Worm (Caenorhabditis elegans) whole organism, mixed stage, embryonic: ENCODE measurements around the gene F02E8.4.

Experiments
- M03D4.4 ChIP-seq: sonication (generic microtip); optimal IDR thresholded peaks from 2 replicates; lab custom pipeline; 2017; ENCODE audit warnings: mild to moderate bottlenecking, missing genetic modification characterization, missing compliant biosample characterization
- blmp-1 ChIP-seq: fragments of 150-350 bp; optimal IDR thresholded peaks from 2 replicates; lab custom pipeline; 2014; ENCODE audit warnings: missing biosample characterization, missing genetic modification characterization
- ceh-39 ChIP-seq: fragments of 150-350 bp; optimal IDR thresholded peaks from 2 replicates; lab custom pipeline; 2014; ENCODE audit warnings: missing biosample characterization, missing genetic modification characterization
- ceh-43 ChIP-seq: fragments of 200-800 bp; sonication (Bioruptor generic); optimal IDR thresholded peaks from 2 replicates; lab custom pipeline; 2018; ENCODE audit warnings: mild to moderate bottlenecking, missing genetic modification characterization, moderate library complexity, missing compliant biosample characterization
- ceh-83 ChIP-seq: fragments of 200-800 bp; sonication (Bioruptor generic); optimal IDR thresholded peaks from 2 replicates; lab custom pipeline; 2018; ENCODE audit warnings: mild to moderate bottlenecking, missing genetic modification characterization, missing compliant biosample characterization
- ces-1 ChIP-seq: fragments of 150-350 bp; optimal IDR thresholded peaks from 2 replicates; lab custom pipeline; 2014; ENCODE audit warnings: missing biosample characterization, missing genetic modification reagents, missing genetic modification characterization
- cnd-1 ChIP-seq: fragments of 200-800 bp; sonication (Bioruptor generic); optimal IDR thresholded peaks from 2 replicates; lab custom pipeline; 2018; ENCODE audit warnings: mild to moderate bottlenecking, missing genetic modification characterization, missing compliant biosample characterization
- drap-1 ChIP-seq: fragments of 200-800 bp; sonication (Bioruptor generic); optimal IDR thresholded peaks from 3 replicates; lab custom pipeline; 2018; ENCODE audit warnings: mild to moderate bottlenecking, missing genetic modification characterization, missing compliant biosample characterization
- elt-1 ChIP-seq: sonication (generic microtip); optimal IDR thresholded peaks from 2 replicates; lab custom pipeline; 2017; ENCODE audit warnings: missing genetic modification characterization, mild to moderate bottlenecking, missing compliant biosample characterization, antibody characterized with exemption, moderate library complexity, borderline replicate concordance; ENCODE audit not compliant: insufficient read depth
- elt-3 ChIP-seq: fragments of 150-350 bp; optimal IDR thresholded peaks from 2 replicates; lab custom pipeline; 2014; ENCODE audit warnings: missing biosample characterization, missing genetic modification characterization
- flh-1 ChIP-seq: fragments of 200-800 bp; sonication (Bioruptor generic); optimal IDR thresholded peaks from 2 replicates; lab custom pipeline; 2018; ENCODE audit warnings: mild to moderate bottlenecking, missing genetic modification characterization, moderate library complexity, missing compliant biosample characterization
- hlh-1 ChIP-seq: fragments of 150-350 bp; optimal IDR thresholded peaks from 2 replicates; lab custom pipeline; 2014; ENCODE audit warnings: missing biosample characterization, missing genetic modification reagents, missing genetic modification characterization
- lin-13 ChIP-seq: fragments of 150-350 bp; optimal IDR thresholded peaks from 2 replicates; lab custom pipeline; 2014; ENCODE audit warnings: missing biosample characterization, missing genetic modification characterization
- lin-32 ChIP-seq: fragments of 200-800 bp; sonication (Bioruptor generic); optimal IDR thresholded peaks from 2 replicates; lab custom pipeline; 2018; ENCODE audit warnings: mild to moderate bottlenecking, missing genetic modification characterization, missing compliant biosample characterization
- lsy-2 ChIP-seq: fragments of 150-350 bp; optimal IDR thresholded peaks from 2 replicates; lab custom pipeline; 2014; ENCODE audit warnings: missing biosample characterization, missing genetic modification characterization
- mab-5 ChIP-seq: fragments of 150-350 bp; optimal IDR thresholded peaks from 2 replicates; lab custom pipeline; 2014; ENCODE audit warnings: missing biosample characterization, missing genetic modification characterization
- mep-1 ChIP-seq: fragments of 150-350 bp; optimal IDR thresholded peaks from 2 replicates; lab custom pipeline; 2017; ENCODE audit warnings: missing biosample characterization, missing genetic modification reagents, missing genetic modification characterization, inconsistent platforms
- mls-2 ChIP-seq: sonication (generic microtip); optimal IDR thresholded peaks from 2 replicates; lab custom pipeline; 2016; ENCODE audit warnings: mild to moderate bottlenecking, missing genetic modification characterization, moderate library complexity, missing compliant biosample characterization
- nhr-12 ChIP-seq: fragments of 150-350 bp; optimal IDR thresholded peaks from 2 replicates; lab custom pipeline; 2014; ENCODE audit warnings: missing biosample characterization, missing genetic modification characterization
- nhr-2 ChIP-seq: fragments of 150-350 bp; optimal IDR thresholded peaks from 2 replicates; lab custom pipeline; 2014; ENCODE audit warnings: missing biosample characterization, missing genetic modification characterization
- nhr-28 ChIP-seq: fragments of 150-350 bp; optimal IDR thresholded peaks from 2 replicates; lab custom pipeline; 2014; ENCODE audit warnings: missing biosample characterization, missing genetic modification characterization
- nhr-76 ChIP-seq: sonication (generic microtip); optimal IDR thresholded peaks from 2 replicates; lab custom pipeline; 2017; ENCODE audit warnings: missing biosample characterization, missing genetic modification characterization
- pha-4 ChIP-seq: fragments of 150-350 bp; optimal IDR thresholded peaks from 2 replicates; lab custom pipeline; 2018; ENCODE audit warnings: missing biosample characterization, missing genetic modification reagents, missing genetic modification characterization
- sem-2 ChIP-seq: fragments of 200-800 bp; sonication (Bioruptor generic); optimal IDR thresholded peaks from 2 replicates; lab custom pipeline; 2018; ENCODE audit warnings: mild to moderate bottlenecking, missing genetic modification characterization, missing compliant biosample characterization
- snpc-4 ChIP-seq: fragments of 150-350 bp; optimal IDR thresholded peaks from 2 replicates; lab custom pipeline; 2014; ENCODE audit warnings: missing biosample characterization, missing genetic modification characterization
- tbx-8 ChIP-seq: fragments of 200-800 bp; sonication (Bioruptor generic); optimal IDR thresholded peaks from 2 replicates; lab custom pipeline; 2018; ENCODE audit warnings: mild to moderate bottlenecking, missing genetic modification characterization, moderate library complexity, missing compliant biosample characterization
- unc-120 ChIP-seq: sonication (generic microtip); optimal IDR thresholded peaks from 2 replicates; lab custom pipeline; 2017; ENCODE audit warnings: missing genetic modification characterization, missing compliant biosample characterization; ENCODE audit not compliant: poor library complexity, severe bottlenecking
- unc-39 ChIP-seq: fragments of 150-350 bp; optimal IDR thresholded peaks from 2 replicates; lab custom pipeline; 2014; ENCODE audit warnings: missing biosample characterization, missing genetic modification characterization
- unc-62 ChIP-seq: fragments of 150-350 bp; optimal IDR thresholded peaks from 2 replicates; lab custom pipeline; 2014; ENCODE audit warnings: missing biosample characterization, missing genetic modification reagents, missing genetic modification characterization
- zip-8 ChIP-seq: fragments of 150-350 bp; optimal IDR thresholded peaks from 2 replicates; lab custom pipeline; 2014; ENCODE audit warnings: missing biosample characterization, missing genetic modification characterization

F02E8.4 gene

DNA sequence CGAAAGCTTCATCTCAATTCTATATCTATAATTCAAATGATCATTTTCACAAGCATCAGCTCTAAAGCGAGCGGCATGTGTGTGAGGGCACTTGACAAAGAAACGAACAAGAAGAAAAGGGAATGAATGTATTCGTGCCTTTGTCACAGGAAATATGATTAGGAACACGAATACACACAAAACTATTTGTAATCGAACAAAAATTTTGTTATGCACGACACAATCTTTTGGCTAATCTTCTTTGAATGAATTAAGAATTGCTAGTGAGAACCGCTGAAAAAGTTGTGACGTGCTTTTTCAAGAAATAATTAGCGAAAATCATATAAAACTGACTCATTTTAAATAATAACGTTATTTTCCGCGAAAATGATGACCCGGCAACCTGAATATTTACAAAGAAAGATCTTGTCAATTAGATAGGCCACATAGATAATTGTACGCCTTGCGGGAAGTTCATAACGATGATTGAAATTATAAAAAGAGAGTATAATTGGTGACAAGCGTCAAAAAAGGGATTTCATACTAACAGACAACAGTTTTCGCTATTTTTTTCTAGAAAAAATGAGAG lies 39.6 kb downstream of the F02E8.4 start:
- TF ChIP-seq blmp-1 (tag; lab: Kevin White, UChicago) (no peak), ces-1 (GFP tag; lab: Kevin White, UChicago) (peak; percentile 73)

DNA sequence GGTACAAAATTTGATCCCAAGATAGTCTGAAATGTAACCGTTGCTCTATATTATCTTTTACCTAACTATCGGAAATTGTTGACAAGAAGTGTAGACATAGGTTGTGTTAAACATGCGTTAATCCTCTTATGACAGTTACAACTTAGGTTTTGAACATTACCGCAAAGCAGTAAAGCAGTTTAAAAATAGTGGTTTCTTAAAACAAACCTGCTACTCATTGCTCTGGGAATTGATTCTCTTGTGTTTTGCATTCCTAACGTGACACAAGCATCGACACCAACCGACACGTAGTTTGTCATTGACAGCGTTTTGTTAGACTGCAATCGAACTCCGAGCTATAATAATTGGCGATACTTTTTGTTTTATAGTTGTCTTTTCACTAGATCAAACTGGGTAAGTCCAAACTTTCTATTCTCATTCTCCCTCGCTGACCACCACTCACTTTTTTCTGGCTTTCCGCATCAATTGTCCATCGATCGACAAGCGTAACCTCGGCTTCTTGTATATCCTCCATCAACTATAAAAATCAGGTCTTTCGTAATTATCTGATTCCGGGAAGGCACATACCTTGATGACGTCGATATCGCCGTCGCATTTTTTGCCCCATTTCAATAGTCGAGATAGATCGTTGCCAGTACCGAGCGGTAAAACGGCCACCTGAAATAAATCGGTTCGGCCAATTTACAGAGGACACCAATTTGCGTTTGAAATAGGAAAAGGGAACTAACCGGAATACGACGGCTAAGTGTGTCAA lies 42.1 kb downstream of the F02E8.4 start:
- TF ChIP-seq mls-2 (tag; lab: Kevin White, UChicago) (no peak), unc-120 (tag; lab: Kevin White, UChicago) (no peak), sem-2 (GFP tag; lab: Kevin White, UChicago) (no peak), ceh-39 (tag; lab: Kevin White, UChicago) (no peak), ces-1 (GFP tag; lab: Kevin White, UChicago) (no peak), tbx-8 (GFP tag; lab: Kevin White, UChicago) (no peak), mep-1 (tag; lab: Kevin White, UChicago) (no peak), elt-3 (tag; lab: Kevin White, UChicago) (no peak), blmp-1 (tag; lab: Kevin White, UChicago) (no peak), flh-1 (GFP tag; lab: Kevin White, UChicago) (no peak), unc-39 (tag; lab: Kevin White, UChicago) (no peak), nhr-28 (tag; lab: Kevin White, UChicago) (no peak), zip-8 (tag; lab: Kevin White, UChicago) (no peak), nhr-2 (tag; lab: Kevin White, UChicago) (no peak), lin-13 (no peak), M03D4.4 (tag; lab: Kevin White, UChicago) (no peak), pha-4 (tag; lab: Kevin White, UChicago) (no peak), drap-1 (no peak)

DNA sequence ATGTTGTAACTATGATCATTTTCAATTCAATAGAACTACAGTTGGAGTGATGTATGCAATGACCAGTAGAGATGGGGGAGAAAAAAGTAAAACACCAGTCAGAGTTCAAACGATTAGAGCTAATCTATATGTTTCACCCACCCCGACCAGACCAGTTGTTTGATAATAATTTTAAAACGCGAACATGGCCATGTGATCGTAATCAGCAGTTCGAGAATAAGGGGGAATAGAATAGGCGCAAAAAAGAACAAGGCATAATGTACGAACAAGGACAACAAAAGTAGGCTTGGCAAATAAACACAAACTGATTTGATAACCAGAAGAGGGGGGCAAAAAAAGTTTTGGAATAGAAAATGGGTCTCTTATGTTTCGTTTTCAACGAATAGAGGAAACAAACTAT lies 44.2 kb downstream of the F02E8.4 start:
- TF ChIP-seq cnd-1 (no peak), blmp-1 (tag; lab: Kevin White, UChicago) (no peak), lin-32 (GFP tag; lab: Kevin White, UChicago) (no peak), ceh-83 (GFP tag; lab: Kevin White, UChicago) (no peak), nhr-76 (tag; lab: Kevin White, UChicago) (no peak), flh-1 (GFP tag; lab: Kevin White, UChicago) (no peak), lin-13 (no peak), mab-5 (tag; lab: Kevin White, UChicago) (no peak), elt-1 (tag; lab: Kevin White, UChicago) (no peak), unc-120 (tag; lab: Kevin White, UChicago) (no peak), ces-1 (GFP tag; lab: Kevin White, UChicago) (no peak), nhr-28 (tag; lab: Kevin White, UChicago) (no peak), nhr-2 (tag; lab: Kevin White, UChicago) (no peak), pha-4 (tag; lab: Kevin White, UChicago) (no peak)
- TF ChIP-seq, all 35 proteins: peak for 0

DNA sequence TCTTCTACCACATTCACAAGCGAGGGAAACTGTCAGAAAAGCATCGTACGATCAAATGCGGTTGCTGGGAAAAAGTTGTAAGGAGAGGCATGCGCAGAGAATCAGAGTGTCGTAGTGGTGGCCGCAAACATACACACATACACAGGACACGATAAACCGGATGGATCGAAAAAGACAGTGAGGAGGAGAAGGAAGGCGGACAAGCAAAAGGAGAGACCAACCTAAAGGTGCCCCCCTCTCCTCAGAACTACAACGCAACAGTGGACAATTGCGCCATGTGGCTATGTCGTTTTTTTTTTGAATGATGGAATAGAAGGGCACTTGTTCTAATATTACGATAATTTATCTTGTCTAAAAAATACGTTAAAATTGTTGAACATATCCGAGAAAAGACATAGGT lies 44.6 kb downstream of the F02E8.4 start:
- TF ChIP-seq ces-1 (GFP tag; lab: Kevin White, UChicago) (no peak), zip-8 (tag; lab: Kevin White, UChicago) (peak; percentile 14), cnd-1 (peak; percentile 15)

DNA sequence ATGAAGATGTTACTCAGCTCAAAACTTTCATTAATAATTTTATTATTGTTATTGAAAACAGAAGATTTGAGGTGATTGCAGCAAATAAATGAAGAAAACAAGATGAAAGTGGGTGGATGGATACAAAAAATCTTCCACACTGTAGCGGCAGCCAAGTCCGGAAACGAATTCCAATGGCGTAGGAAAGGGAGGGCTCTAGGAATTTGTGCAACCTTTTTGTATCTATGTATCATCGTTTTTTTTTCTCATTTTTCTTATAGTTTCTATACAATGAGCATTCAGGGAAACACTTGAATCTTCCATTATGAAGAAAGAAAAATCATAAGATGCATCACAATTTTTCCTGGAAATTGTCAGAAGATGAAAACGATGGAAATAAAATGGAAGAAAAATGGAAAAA lies 46.6 kb downstream of the F02E8.4 start:
- no peak for TF ChIP-seq zip-8 (tag; lab: Kevin White, UChicago)
- TF ChIP-seq unc-62, result no peak
- TF ChIP-seq ces-1 (GFP tag; lab: Kevin White, UChicago), result no peak
- TF ChIP-seq ceh-43 (GFP tag; lab: Kevin White, UChicago), result no peak
- no peak for TF ChIP-seq elt-1 (tag; lab: Kevin White, UChicago)
- no peak for TF ChIP-seq flh-1 (GFP tag; lab: Kevin White, UChicago)
- TF ChIP-seq nhr-28 (tag; lab: Kevin White, UChicago), result no peak
- TF ChIP-seq nhr-12 (tag; lab: Kevin White, UChicago), result no peak
- no peak for TF ChIP-seq M03D4.4 (tag; lab: Kevin White, UChicago)
- TF ChIP-seq lin-13, result no peak
- no peak for TF ChIP-seq unc-120 (tag; lab: Kevin White, UChicago)
- TF ChIP-seq snpc-4 (tag; lab: Kevin White, UChicago), result no peak
- no peak for TF ChIP-seq hlh-1 (tag; lab: Kevin White, UChicago)
- no peak for TF ChIP-seq lsy-2
- no peak for TF ChIP-seq unc-39 (tag; lab: Kevin White, UChicago)
- no peak for TF ChIP-seq tbx-8 (GFP tag; lab: Kevin White, UChicago)
- no peak for TF ChIP-seq ceh-83 (GFP tag; lab: Kevin White, UChicago)
